Fruit fly (Drosophila melanogaster) whole organism: ENCODE data around the gene CCDC151.

Experiments used
- EcR ChIP-seq, 2 experiments: fragments of >200 bp; optimal IDR thresholded peaks; 2 replicates each; lab custom pipeline; 2017; ENCODE audit warnings: missing biosample characterization in 2 of 2, missing genetic modification characterization in 2 of 2, missing genetic modification reagents in 2 of 2
- psq ChIP-seq: fragments of >200 bp; optimal IDR thresholded peaks from 2 replicates; lab custom pipeline; 2017

DNA sequence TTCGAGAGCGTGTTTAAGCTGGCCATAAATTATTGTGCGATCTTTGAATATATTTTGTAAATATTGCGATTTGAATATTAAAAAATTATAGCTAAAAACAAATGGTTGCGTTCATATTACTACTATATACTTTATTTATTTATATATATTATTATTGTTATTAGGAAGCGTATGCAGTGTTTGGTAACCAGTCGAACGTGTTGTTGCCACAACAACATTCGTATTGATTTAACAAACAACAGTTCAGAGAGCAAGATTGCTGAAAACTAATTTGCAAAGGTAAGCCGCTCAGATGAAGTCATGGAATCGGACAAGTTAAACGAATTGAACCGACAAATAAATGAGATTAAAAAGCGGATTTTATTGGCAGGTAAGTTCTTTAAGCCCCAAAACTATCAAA lies at the start of gene CCDC151:
- TF ChIP-seq psq (lab: Kevin White, UChicago): no peak
- TF ChIP-seq EcR (GFP tag; optimal IDR thresholded peaks at IDR 0.05; lab: Kevin White, UChicago): no peak
